Fruit fly (Drosophila melanogaster): ENCODE results near the gene amx.
A peak's percentile ranks its signal among the peaks of the same experiment; 100 is the strongest.

The amx gene

dm6 chrX:9251212-9251877 is 4.2 kb upstream of the amx start:
- TF ChIP-seq Jarid2 (GFP tag; optimal IDR thresholded peaks at IDR 0.05) (no peak), Nf-YB (GFP tag; optimal IDR thresholded peaks at IDR 0.05) (no peak), fu2 (GFP tag; optimal IDR thresholded peaks at IDR 0.05) (no peak), BtbVII (GFP tag; optimal IDR thresholded peaks at IDR 0.05) (no peak), fru (optimal IDR thresholded peaks at IDR 0.05) (no peak), CG2889 (GFP tag; IDR thresholded peaks at IDR 0.05) (no peak), CG3995 (GFP tag; optimal IDR thresholded peaks at IDR 0.05) (no peak), CG15011 (GFP tag; optimal IDR thresholded peaks at IDR 0.05) (no peak), Gsc (GFP tag; IDR thresholded peaks at IDR 0.05) (no peak), CG1024 (GFP tag; IDR thresholded peaks at IDR 0.05) (no peak), Tbp (GFP tag; optimal IDR thresholded peaks at IDR 0.05) (no peak), trh (GFP tag; optimal IDR thresholded peaks at IDR 0.05) (no peak), CG13296 (GFP tag; optimal IDR thresholded peaks at IDR 0.05) (no peak), az2 (GFP tag; optimal IDR thresholded peaks at IDR 0.05) (peak; percentile 39), CG8765 (GFP tag; IDR thresholded peaks at IDR 0.05) (no peak), CG8290 (GFP tag; optimal IDR thresholded peaks at IDR 0.05) (no peak), CG8290 (tag; optimal IDR thresholded peaks at IDR 0.05) (peak in 1 of 2 experiments; percentile 45), cad (GFP tag; optimal IDR thresholded peaks at IDR 0.05) (no peak), Dad (GFP tag; optimal IDR thresholded peaks at IDR 0.05) (no peak), zfh1 (GFP tag; IDR thresholded peaks at IDR 0.05) (peak; percentile 55; the same call in 2 of the 3 replicates), CG31224 (GFP tag; IDR thresholded peaks at IDR 0.05) (no peak), CG13894 (tag; optimal IDR thresholded peaks at IDR 0.05) (no peak), CG18476 (GFP tag; optimal IDR thresholded peaks at IDR 0.05) (no peak), HmgD (GFP tag; optimal IDR thresholded peaks at IDR 0.05) (no peak), ken (GFP tag; IDR thresholded peaks at IDR 0.05) (no peak), sens-2 (GFP tag; IDR thresholded peaks at IDR 0.05) (no peak), scrt (GFP tag; optimal IDR thresholded peaks at IDR 0.05) (no peak), tup (GFP tag; optimal IDR thresholded peaks at IDR 0.05) (no peak), NfI (GFP tag; optimal IDR thresholded peaks at IDR 0.05) (no peak), danr (GFP tag; IDR thresholded peaks at IDR 0.05) (no peak), ham (GFP tag; IDR thresholded peaks at IDR 0.05) (no peak), mam (GFP tag; optimal IDR thresholded peaks at IDR 0.05) (no peak), MESR4 (GFP tag; optimal IDR thresholded peaks at IDR 0.05) (no peak), Bdp1 (GFP tag; optimal IDR thresholded peaks at IDR 0.05) (no peak), ttk (GFP tag; IDR thresholded peaks at IDR 0.05) (no peak), Fer2 (tag; optimal IDR thresholded peaks at IDR 0.05) (no peak), CG7987 (GFP tag; optimal IDR thresholded peaks at IDR 0.05) (no peak), CG17328 (GFP tag; IDR thresholded peaks at IDR 0.05) (no peak), CG17361 (GFP tag; IDR thresholded peaks at IDR 0.05) (peak; percentile 47; the same call in 1 of the 3 replicates), Neu2 (GFP tag; optimal IDR thresholded peaks at IDR 0.05; ENCODE audit: borderline replicate concordance) (no peak), CG10959 (GFP tag; IDR thresholded peaks at IDR 0.05) (no peak), CG7963 (GFP tag; IDR thresholded peaks at IDR 0.05; ENCODE audit: partially characterized antibody) (no peak), CG15269 (tag; optimal IDR thresholded peaks at IDR 0.05) (peak; percentile 42), Myb (GFP tag; optimal IDR thresholded peaks at IDR 0.05) (no peak), CG6765 (GFP tag; optimal IDR thresholded peaks at IDR 0.05) (no peak), schlank (tag; optimal IDR thresholded peaks at IDR 0.05) (no peak), Dll (GFP tag; IDR thresholded peaks at IDR 0.05; ENCODE audit: partially characterized antibody) (no peak), jing (GFP tag; optimal IDR thresholded peaks at IDR 0.05) (no peak), zfh2 (GFP tag; optimal IDR thresholded peaks at IDR 0.05) (no peak), disco-r (GFP tag; optimal IDR thresholded peaks at IDR 0.05) (no peak), nau (GFP tag; optimal IDR thresholded peaks at IDR 0.05) (no peak), CG10274 (GFP tag; optimal IDR thresholded peaks at IDR 0.05) (no peak)

Data from whole organism, embryonic.